Worm (Caenorhabditis elegans) whole organism, early embryonic: Measurements from ENCODE around the gene C17H12.10.

ENCODE experiments used
- ama-1 ChIP-seq: fragments of 150-350 bp; optimal IDR thresholded peaks from 2 replicates; lab custom pipeline; 2014
- ceh-36 ChIP-seq: sonication (generic microtip); optimal IDR thresholded peaks from 2 replicates; lab custom pipeline; 2016; ENCODE audit warnings: missing genetic modification characterization, inconsistent platforms, missing compliant biosample characterization
- ets-7 ChIP-seq: sonication (generic microtip); optimal IDR thresholded peaks from 2 replicates; lab custom pipeline; 2016; ENCODE audit warnings: missing genotype, missing genetic modification characterization, missing compliant biosample characterization
- flt-1 ChIP-seq: fragments of 200-800 bp; sonication (Bioruptor generic); IDR thresholded peaks from 2 replicates; pipeline ENCODE4 v1.3.6; 2022; ENCODE audit warnings: missing genetic modification characterization, missing compliant biosample characterization
- hnd-1 ChIP-seq: sonication (generic microtip); optimal IDR thresholded peaks from 2 replicates; lab custom pipeline; 2016; ENCODE audit warnings: missing genetic modification characterization, missing compliant biosample characterization
- pes-1 ChIP-seq: fragments of 200-800 bp; sonication (Bioruptor generic); IDR thresholded peaks from 2 replicates; pipeline ENCODE4 v1.3.6; 2022; ENCODE audit warnings: missing genetic modification reagents, missing genetic modification characterization, missing compliant biosample characterization
- sea-1 ChIP-seq: fragments of 200-800 bp; sonication (Bioruptor generic); conservative IDR thresholded peaks from 2 replicates; pipeline ENCODE4 v1.3.6; 2022; ENCODE audit warnings: missing genetic modification characterization, missing compliant biosample characterization
- tbx-11 ChIP-seq: fragments of 200-800 bp; sonication (Bioruptor generic); IDR thresholded peaks from 2 replicates; pipeline ENCODE4 v1.3.6; 2022; ENCODE audit warnings: missing genetic modification characterization, missing compliant biosample characterization
- tra-4 ChIP-seq: sonication (generic microtip); optimal IDR thresholded peaks from 2 replicates; lab custom pipeline; 2017; ENCODE audit warnings: missing genetic modification characterization, missing compliant biosample characterization

ce11 chrIV:6795529-6795928, 11.1 kb upstream of the C17H12.10 start, which contains the start of the genes C17H12.3 and C17H12.12:
- no peak for TF ChIP-seq pes-1 (GFP tag; lab: Robert Waterston, UW)
- TF ChIP-seq ets-7 (tag; lab: Kevin White, UChicago), result no peak
- no peak for TF ChIP-seq flt-1 (GFP tag; lab: Robert Waterston, UW)
- TF ChIP-seq ceh-36, result no peak
- TF ChIP-seq ama-1 (lab: Kevin White, UChicago), result no peak
- no peak for TF ChIP-seq sea-1 (GFP tag; lab: Robert Waterston, UW)
- TF ChIP-seq hnd-1 (tag; lab: Kevin White, UChicago), result no peak
- TF ChIP-seq tbx-11, result no peak
- no peak for TF ChIP-seq tra-4 (tag; lab: Kevin White, UChicago)
